Fruit fly (Drosophila melanogaster) whole organism, embryonic: ENCODE data around the gene CG6006.

Source experiments
- ATbp ChIP-seq: fragments of 200-800 bp; sonication (Bioruptor generic); optimal IDR thresholded peaks from 2 replicates; lab custom pipeline; 2017; ENCODE audit warnings: missing biosample characterization, mild to moderate bottlenecking, missing genetic modification characterization, missing genetic modification reagents
- Adf1 ChIP-seq: fragments of 200-800 bp; sonication (Bioruptor generic); IDR thresholded peaks from 2 replicates; pipeline ENCODE4 v1.3.6; 2022; ENCODE audit warnings: missing biosample characterization, missing genetic modification characterization
- B-H2 ChIP-seq: fragments of 200-800 bp; sonication (Bioruptor generic); optimal IDR thresholded peaks from 2 replicates; lab custom pipeline; 2018; ENCODE audit warnings: missing biosample characterization, mild to moderate bottlenecking, missing genetic modification characterization
- CG12104 ChIP-seq: fragments of 200-800 bp; sonication (Bioruptor generic); optimal IDR thresholded peaks from 3 replicates; lab custom pipeline; 2016; ENCODE audit warnings: missing biosample characterization, missing genetic modification characterization
- CG12942 ChIP-seq: fragments of 200-800 bp; sonication (Bioruptor generic); optimal IDR thresholded peaks from 3 replicates; lab custom pipeline; 2016; ENCODE audit warnings: missing biosample characterization, missing genetic modification characterization
- CG13775 ChIP-seq: fragments of 200-800 bp; sonication (Bioruptor generic); optimal IDR thresholded peaks from 3 replicates; lab custom pipeline; 2017; ENCODE audit warnings: missing biosample characterization, mild to moderate bottlenecking, missing genetic modification characterization
- CG14667 ChIP-seq: fragments of 200-800 bp; sonication (Bioruptor generic); IDR thresholded peaks from 2 replicates; pipeline ENCODE4 v1.3.6; 2022; ENCODE audit warnings: missing biosample characterization, missing genetic modification characterization
- CG14710 ChIP-seq: fragments of 200-800 bp; sonication (Bioruptor generic); optimal IDR thresholded peaks from 3 replicates; lab custom pipeline; 2019; ENCODE audit warnings: missing biosample characterization, mild to moderate bottlenecking, missing genetic modification characterization, moderate library complexity
- CG17568 ChIP-seq: fragments of 200-800 bp; sonication (Bioruptor generic); optimal IDR thresholded peaks from 2 replicates; lab custom pipeline; 2018; ENCODE audit warnings: missing biosample characterization, mild to moderate bottlenecking, missing genetic modification characterization, moderate library complexity
- CG2120 ChIP-seq: fragments of 200-800 bp; sonication (Bioruptor generic); optimal IDR thresholded peaks from 3 replicates; lab custom pipeline; 2016; ENCODE audit warnings: missing biosample characterization, missing genetic modification characterization
- CG33213 ChIP-seq: fragments of 200-800 bp; sonication (Bioruptor generic); optimal IDR thresholded peaks from 3 replicates; lab custom pipeline; 2016; ENCODE audit warnings: missing biosample characterization, missing genetic modification characterization
- CG4360 ChIP-seq: fragments of 200-800 bp; sonication (Bioruptor generic); IDR thresholded peaks from 2 replicates; pipeline ENCODE4 v1.3.6; 2022; ENCODE audit warnings: missing biosample characterization, missing genetic modification characterization
- CG4617 ChIP-seq: fragments of 200-800 bp; sonication (Bioruptor generic); optimal IDR thresholded peaks from 3 replicates; lab custom pipeline; 2016; ENCODE audit warnings: missing biosample characterization, missing genetic modification characterization, borderline replicate concordance
- CG6854 ChIP-seq: fragments of 200-800 bp; sonication (Bioruptor generic); optimal IDR thresholded peaks from 3 replicates; lab custom pipeline; 2017; ENCODE audit warnings: missing biosample characterization, mild to moderate bottlenecking, missing genetic modification characterization
- CG9609 ChIP-seq: fragments of 200-800 bp; sonication (Bioruptor generic); optimal IDR thresholded peaks from 3 replicates; lab custom pipeline; 2016; ENCODE audit warnings: missing biosample characterization, missing genetic modification characterization
- Dad ChIP-seq: fragments of 200-800 bp; sonication (Bioruptor generic); optimal IDR thresholded peaks from 3 replicates; lab custom pipeline; 2016; ENCODE audit warnings: missing biosample characterization, missing genetic modification characterization
- Dp ChIP-seq: fragments of 200-800 bp; sonication (Bioruptor generic); optimal IDR thresholded peaks from 2 replicates; lab custom pipeline; 2018; ENCODE audit warnings: missing biosample characterization, mild to moderate bottlenecking, missing genetic modification characterization, moderate library complexity
- Ets65A ChIP-seq: fragments of 200-800 bp; sonication (Bioruptor generic); peaks from one replicate; lab custom pipeline; 2016; ENCODE audit warnings: missing biosample characterization, missing genetic modification characterization
- Gug ChIP-seq: fragments of 200-800 bp; sonication (Bioruptor generic); IDR thresholded peaks from 4 replicates; pipeline ENCODE4 v1.3.6; 2022; ENCODE audit warnings: missing biosample characterization, missing genetic modification characterization
- Jarid2 ChIP-seq: fragments of 200-800 bp; sonication (Bioruptor generic); optimal IDR thresholded peaks from 3 replicates; lab custom pipeline; 2017; ENCODE audit warnings: mild to moderate bottlenecking, missing biosample characterization, missing genetic modification reagents, missing genetic modification characterization
- MESR4 ChIP-seq: fragments of 200-800 bp; sonication (Bioruptor generic); optimal IDR thresholded peaks from 2 replicates; lab custom pipeline; 2018; ENCODE audit warnings: missing biosample characterization, mild to moderate bottlenecking, missing genetic modification characterization, moderate library complexity
- Max ChIP-seq: fragments of 200-800 bp; sonication (Bioruptor generic); optimal IDR thresholded peaks from 2 replicates; lab custom pipeline; 2016; ENCODE audit warnings: missing biosample characterization, mild to moderate bottlenecking, missing genetic modification characterization
- Rfx ChIP-seq: fragments of 200-800 bp; sonication (Bioruptor generic); IDR thresholded peaks from 2 replicates; pipeline ENCODE4 v1.3.6; 2022; ENCODE audit warnings: missing biosample characterization, missing genetic modification characterization
- Sin3A ChIP-seq: fragments of >200 bp; optimal IDR thresholded peaks from 2 replicates; lab custom pipeline; 2018
- Usf ChIP-seq: fragments of 200-800 bp; sonication (Bioruptor generic); optimal IDR thresholded peaks from 2 replicates; lab custom pipeline; 2017; ENCODE audit warnings: missing genotype, missing biosample characterization, missing genetic modification characterization
- YL-1 ChIP-seq: fragments of 200-800 bp; sonication (Bioruptor generic); optimal IDR thresholded peaks from 3 replicates; lab custom pipeline; 2017; ENCODE audit warnings: missing biosample characterization, mild to moderate bottlenecking, missing genetic modification characterization
- ab ChIP-seq: fragments of 200-800 bp; sonication (Bioruptor generic); optimal IDR thresholded peaks from 2 replicates; lab custom pipeline; 2016; ENCODE audit warnings: missing biosample characterization, missing genetic modification characterization
- bigmax ChIP-seq: fragments of 200-800 bp; sonication (Bioruptor generic); optimal IDR thresholded peaks from 2 replicates; lab custom pipeline; 2018; ENCODE audit warnings: missing biosample characterization, mild to moderate bottlenecking, missing genetic modification characterization
- corto ChIP-seq: fragments of 200-800 bp; sonication (Bioruptor generic); optimal IDR thresholded peaks from 2 replicates; lab custom pipeline; 2016; ENCODE audit warnings: missing biosample characterization, mild to moderate bottlenecking, missing genetic modification characterization, moderate library complexity
- croc ChIP-seq: fragments of 200-800 bp; sonication (Bioruptor generic); conservative IDR thresholded peaks from 3 replicates; pipeline ENCODE4 v1.3.6; 2022; ENCODE audit warnings: missing biosample characterization, missing genetic modification characterization
- ftz-f1 ChIP-seq: fragments of 200-800 bp; sonication (Bioruptor generic); optimal IDR thresholded peaks from 2 replicates; lab custom pipeline; 2016; ENCODE audit warnings: missing biosample characterization, missing genetic modification characterization
- grn ChIP-seq: fragments of 200-800 bp; sonication (Bioruptor generic); optimal IDR thresholded peaks from 3 replicates; lab custom pipeline; 2017; ENCODE audit warnings: missing biosample characterization, missing genetic modification characterization
- lab ChIP-seq: fragments of 200-800 bp; sonication (Bioruptor generic); optimal IDR thresholded peaks from 3 replicates; lab custom pipeline; 2017; ENCODE audit warnings: missing biosample characterization, missing genetic modification characterization, mild to moderate bottlenecking, moderate library complexity, missing genetic modification reagents
- mld ChIP-seq: fragments of 200-800 bp; sonication (Bioruptor generic); IDR thresholded peaks from 3 replicates; pipeline ENCODE4 v1.3.6; 2022; ENCODE audit warnings: missing biosample characterization, missing genetic modification characterization; ENCODE audit not compliant: partially characterized antibody
- nerfin-1 ChIP-seq: fragments of 200-800 bp; sonication (Bioruptor generic); optimal IDR thresholded peaks from 3 replicates; lab custom pipeline; 2019; ENCODE audit warnings: missing biosample characterization, mild to moderate bottlenecking, missing genetic modification characterization, moderate library complexity
- pfk ChIP-seq: fragments of 200-800 bp; sonication (Bioruptor generic); optimal IDR thresholded peaks from 2 replicates; lab custom pipeline; 2018; ENCODE audit warnings: missing biosample characterization, mild to moderate bottlenecking, missing genetic modification characterization, moderate library complexity
- pho ChIP-seq: fragments of 200-800 bp; sonication (Bioruptor generic); optimal IDR thresholded peaks from 2 replicates; lab custom pipeline; 2016; ENCODE audit warnings: missing biosample characterization, missing genetic modification characterization
- shn ChIP-seq: fragments of 200-800 bp; sonication (Bioruptor generic); optimal IDR thresholded peaks from 3 replicates; lab custom pipeline; 2016; ENCODE audit warnings: missing biosample characterization, missing genetic modification characterization
- sima ChIP-seq: fragments of 200-800 bp; sonication (Bioruptor generic); optimal IDR thresholded peaks from 2 replicates; lab custom pipeline; 2016; ENCODE audit warnings: missing biosample characterization, missing genetic modification characterization
- sob ChIP-seq: fragments of 200-800 bp; sonication (Bioruptor generic); IDR thresholded peaks from 2 replicates; pipeline ENCODE4 v1.3.6; 2022; ENCODE audit warnings: missing biosample characterization, missing genetic modification characterization
- trem ChIP-seq: fragments of 200-800 bp; optimal IDR thresholded peaks from 3 replicates; lab custom pipeline; 2019; ENCODE audit warnings: missing biosample characterization, mild to moderate bottlenecking, missing genetic modification characterization, moderate library complexity
- vvl ChIP-seq: fragments of 200-800 bp; sonication (Bioruptor generic); IDR thresholded peaks from 2 replicates; pipeline ENCODE4 v1.3.6; 2022; ENCODE audit warnings: missing biosample characterization, missing genetic modification characterization

CG6006 gene

dm6 chr3R:16186791-16187681, 32.3 kb downstream of the CG6006 start, which contains the start of gene sra (continued):
- TF ChIP-seq ftz-f1 (GFP tag; lab: Kevin White, UChicago): no peak
- TF ChIP-seq CG9609 (GFP tag; lab: Kevin White, UChicago): no peak
- peak; percentile 66 for TF ChIP-seq Sin3A
- TF ChIP-seq YL-1 (GFP tag; lab: Kevin White, UChicago): peak; percentile 90
- TF ChIP-seq lab (GFP tag; lab: Kevin White, UChicago): peak; percentile 45
- TF ChIP-seq corto (GFP tag; lab: Kevin White, UChicago): no peak
- TF ChIP-seq vvl (GFP tag; lab: Robert Waterston, UW): peak; percentile 68
- no peak for TF ChIP-seq CG12942 (GFP tag; lab: Kevin White, UChicago)
- peak; percentile 66 for TF ChIP-seq CG33213 (GFP tag; lab: Kevin White, UChicago)
- TF ChIP-seq Jarid2 (GFP tag; lab: Kevin White, UChicago): peak; percentile 98
- no peak for TF ChIP-seq croc (GFP tag; lab: Robert Waterston, UW)
- 0 out of 4 replicates have a peak, but pooled peaks have one; percentile 7 for TF ChIP-seq Gug
- peak; percentile 61 for TF ChIP-seq bigmax (GFP tag; lab: Kevin White, UChicago)
- TF ChIP-seq ATbp (GFP tag; lab: Kevin White, UChicago): no peak
- TF ChIP-seq grn (GFP tag; lab: Kevin White, UChicago): no peak
- peak; percentile 47 for TF ChIP-seq CG2120
- peak; percentile 44 for TF ChIP-seq Dad (GFP tag; lab: Kevin White, UChicago)
- no peak for TF ChIP-seq CG17568 (GFP tag; lab: Kevin White, UChicago)
- peak; percentile 56 for TF ChIP-seq CG14710 (tag; lab: Kevin White, UChicago)
- no peak for TF ChIP-seq CG12104 (GFP tag; lab: Kevin White, UChicago)
- peak; percentile 96 for TF ChIP-seq mld
- TF ChIP-seq pho (GFP tag; lab: Kevin White, UChicago): peak; percentile 49
- TF ChIP-seq Ets65A: peak; percentile 85
- no peak for TF ChIP-seq CG13775 (GFP tag; lab: Kevin White, UChicago)
- peak; percentile 77 for TF ChIP-seq MESR4 (GFP tag; lab: Kevin White, UChicago)
- peak; percentile 30 for TF ChIP-seq CG6854 (GFP tag; lab: Kevin White, UChicago)
- no peak for TF ChIP-seq sima
- TF ChIP-seq ab (GFP tag; lab: Kevin White, UChicago): no peak
- peak; percentile 58 for TF ChIP-seq Rfx (GFP tag; lab: Robert Waterston, UW)
- no peak for TF ChIP-seq CG14667 (GFP tag; lab: Robert Waterston, UW)
- TF ChIP-seq pfk (GFP tag; lab: Kevin White, UChicago): no peak
- TF ChIP-seq Max: no peak
- TF ChIP-seq Dp (GFP tag; lab: Kevin White, UChicago): peak; percentile 46
- no peak for TF ChIP-seq shn (GFP tag; lab: Kevin White, UChicago)
- TF ChIP-seq CG4617: peak; percentile 59
- no peak for TF ChIP-seq Usf
- TF ChIP-seq CG4360 (GFP tag; lab: Robert Waterston, UW): peak; percentile 69
- TF ChIP-seq Adf1: peak; percentile 59; the same call in 1 of the 2 replicates
- peak; percentile 10 for TF ChIP-seq nerfin-1 (tag; lab: Kevin White, UChicago)
- peak; percentile 13; the same call in 1 of the 2 replicates for TF ChIP-seq sob (GFP tag; lab: Robert Waterston, UW)
- TF ChIP-seq trem (tag; lab: Kevin White, UChicago): peak; percentile 69
- peak; percentile 48 for TF ChIP-seq B-H2 (GFP tag; lab: Kevin White, UChicago)
- TF ChIP-seq, all 482 proteins: peak for 218
